Fruit fly (Drosophila melanogaster) whole organism, embryonic: ENCODE data around the gene Zaf1.

Experiments used
- Antp ChIP-seq: fragments of 200-800 bp; sonication (Bioruptor generic); optimal IDR thresholded peaks from 3 replicates; lab custom pipeline; 2016; ENCODE audit warnings: missing biosample characterization, missing genetic modification characterization
- CG10147 ChIP-seq: fragments of 200-800 bp; sonication (Bioruptor generic); optimal IDR thresholded peaks from 2 replicates; lab custom pipeline; 2019; ENCODE audit warnings: missing biosample characterization, mild to moderate bottlenecking, missing genetic modification characterization, moderate library complexity
- CG10274 ChIP-seq: fragments of 200-800 bp; sonication (Bioruptor generic); optimal IDR thresholded peaks from 3 replicates; lab custom pipeline; 2017; ENCODE audit warnings: missing biosample characterization, mild to moderate bottlenecking, missing genetic modification characterization
- CG11398 ChIP-seq: fragments of 200-800 bp; sonication (Bioruptor generic); optimal IDR thresholded peaks from 2 replicates; lab custom pipeline; 2016; ENCODE audit warnings: missing biosample characterization, missing genetic modification characterization
- CG12942 ChIP-seq: fragments of 200-800 bp; sonication (Bioruptor generic); optimal IDR thresholded peaks from 3 replicates; lab custom pipeline; 2016; ENCODE audit warnings: missing biosample characterization, missing genetic modification characterization
- CG13775 ChIP-seq: fragments of 200-800 bp; sonication (Bioruptor generic); optimal IDR thresholded peaks from 3 replicates; lab custom pipeline; 2017; ENCODE audit warnings: missing biosample characterization, mild to moderate bottlenecking, missing genetic modification characterization
- CG14050 ChIP-seq: fragments of 200-800 bp; sonication (Bioruptor generic); IDR thresholded peaks from 3 replicates; pipeline ENCODE4 v1.3.6; 2022; ENCODE audit warnings: missing biosample characterization, missing genetic modification characterization
- CG14667 ChIP-seq: fragments of 200-800 bp; sonication (Bioruptor generic); IDR thresholded peaks from 2 replicates; pipeline ENCODE4 v1.3.6; 2022; ENCODE audit warnings: missing biosample characterization, missing genetic modification characterization
- CG1792 ChIP-seq: fragments of 200-800 bp; sonication (Bioruptor generic); optimal IDR thresholded peaks from 2 replicates; lab custom pipeline; 2016; ENCODE audit warnings: missing biosample characterization, missing genetic modification characterization
- CG1832 ChIP-seq: fragments of 200-800 bp; sonication (Bioruptor generic); optimal IDR thresholded peaks from 2 replicates; lab custom pipeline; 2017; ENCODE audit warnings: missing biosample characterization, mild to moderate bottlenecking, missing genetic modification characterization, inconsistent platforms
- CG18764 ChIP-seq: fragments of 200-800 bp; sonication (Bioruptor generic); optimal IDR thresholded peaks from 3 replicates; lab custom pipeline; 2016; ENCODE audit warnings: missing biosample characterization, missing genetic modification characterization
- CG2129 ChIP-seq: fragments of 200-800 bp; sonication (Bioruptor generic); IDR thresholded peaks from 2 replicates; pipeline ENCODE4 v1.3.6; 2022; ENCODE audit warnings: missing biosample characterization, missing genetic modification characterization; ENCODE audit not compliant: partially characterized antibody
- CG2678 ChIP-seq: fragments of 200-800 bp; sonication (Bioruptor generic); optimal IDR thresholded peaks from 3 replicates; lab custom pipeline; 2019; ENCODE audit warnings: missing biosample characterization, mild to moderate bottlenecking, missing genetic modification characterization, moderate library complexity
- CG30020 ChIP-seq: fragments of 200-800 bp; optimal IDR thresholded peaks from 2 replicates; lab custom pipeline; 2019; ENCODE audit warnings: missing biosample characterization, mild to moderate bottlenecking, missing genetic modification characterization, moderate library complexity
- CG3163 ChIP-seq: fragments of 200-800 bp; sonication (Bioruptor generic); optimal IDR thresholded peaks from 3 replicates; lab custom pipeline; 2016; ENCODE audit warnings: missing biosample characterization, missing genetic modification characterization
- CG42726 ChIP-seq: fragments of 200-800 bp; sonication (Bioruptor generic); IDR thresholded peaks from 2 replicates; pipeline ENCODE4 v1.3.6; 2022; ENCODE audit warnings: missing biosample characterization, missing genetic modification characterization; ENCODE audit not compliant: partially characterized antibody
- CG6175 ChIP-seq: fragments of 200-800 bp; sonication (Bioruptor generic); IDR thresholded peaks from 3 replicates; pipeline ENCODE4 v1.3.6; 2022; ENCODE audit warnings: missing biosample characterization, missing genetic modification characterization
- CG7786 ChIP-seq: fragments of 200-800 bp; sonication (Bioruptor generic); optimal IDR thresholded peaks from 2 replicates; lab custom pipeline; 2016; ENCODE audit warnings: missing biosample characterization, missing genetic modification characterization
- CG8290 ChIP-seq, 3 experiments: fragments of 200-800 bp; sonication (Bioruptor generic); optimal IDR thresholded peaks; 2 replicates each; lab custom pipeline; 2016 to 2019; ENCODE audit warnings: missing biosample characterization in 3 of 3, missing genetic modification characterization in 3 of 3, mild to moderate bottlenecking in 2 of 3, moderate library complexity in 1 of 3
- CG9932 ChIP-seq: fragments of 200-800 bp; sonication (Bioruptor generic); IDR thresholded peaks from 2 replicates; pipeline ENCODE4 v1.3.6; 2022; ENCODE audit warnings: missing biosample characterization, missing genetic modification characterization
- CHES-1-like ChIP-seq: fragments of 200-800 bp; sonication (Bioruptor generic); optimal IDR thresholded peaks from 2 replicates; lab custom pipeline; 2016; ENCODE audit warnings: missing biosample characterization, missing genetic modification characterization
- CoRest ChIP-seq: fragments of 200-800 bp; sonication (Bioruptor generic); optimal IDR thresholded peaks from 3 replicates; lab custom pipeline; 2018; ENCODE audit warnings: missing biosample characterization, mild to moderate bottlenecking, missing genetic modification characterization, moderate library complexity
- D19B ChIP-seq: fragments of 200-800 bp; sonication (Bioruptor generic); optimal IDR thresholded peaks from 2 replicates; lab custom pipeline; 2017; ENCODE audit warnings: missing biosample characterization, mild to moderate bottlenecking, missing genetic modification characterization
- Dll ChIP-seq: fragments of 200-800 bp; sonication (Bioruptor generic); IDR thresholded peaks from 4 replicates; pipeline ENCODE4 v1.3.6; 2022; ENCODE audit warnings: missing biosample characterization, missing genetic modification characterization; ENCODE audit not compliant: partially characterized antibody
- Eip74EF ChIP-seq, 2 experiments: fragments of 200-800 bp in 1 of 2; fragments of >200 bp in 1 of 2; sonication (Bioruptor generic) in 1 of 2; optimal IDR thresholded peaks; 2 replicates each; lab custom pipeline; 2017 to 2019; ENCODE audit warnings: missing biosample characterization in 2 of 2, missing genetic modification characterization in 2 of 2, mild to moderate bottlenecking in 1 of 2, moderate library complexity in 1 of 2
- Elba2 ChIP-seq: fragments of 200-800 bp; sonication (Bioruptor generic); optimal IDR thresholded peaks from 3 replicates; lab custom pipeline; 2016; ENCODE audit warnings: missing biosample characterization, missing genetic modification characterization
- HLH4C ChIP-seq: fragments of 200-800 bp; sonication (Bioruptor generic); IDR thresholded peaks from 3 replicates; pipeline ENCODE4 v1.3.6; 2022; ENCODE audit warnings: missing biosample characterization, missing genetic modification characterization; ENCODE audit not compliant: partially characterized antibody
- Hmr ChIP-seq: fragments of 200-800 bp; sonication (Bioruptor generic); optimal IDR thresholded peaks from 3 replicates; lab custom pipeline; 2017; ENCODE audit warnings: mild to moderate bottlenecking, missing biosample characterization, missing genetic modification reagents, missing genetic modification characterization
- Lhr ChIP-seq: fragments of 200-800 bp; sonication (Bioruptor generic); optimal IDR thresholded peaks from 3 replicates; lab custom pipeline; 2017; ENCODE audit warnings: mild to moderate bottlenecking, missing biosample characterization, missing genetic modification reagents, missing genetic modification characterization
- MBD-R2 ChIP-seq: fragments of 200-800 bp; sonication (Bioruptor generic); IDR thresholded peaks from 2 replicates; pipeline ENCODE4 v1.3.6; 2022; ENCODE audit warnings: missing biosample characterization, missing genetic modification characterization
- Nf-YC ChIP-seq: fragments of 200-800 bp; optimal IDR thresholded peaks from 3 replicates; lab custom pipeline; 2019; ENCODE audit warnings: missing biosample characterization, mild to moderate bottlenecking, missing genetic modification characterization, moderate library complexity
- Oaz ChIP-seq: fragments of 200-800 bp; sonication (Bioruptor generic); IDR thresholded peaks from 2 replicates; pipeline ENCODE4 v1.3.6; 2022; ENCODE audit warnings: missing biosample characterization, missing genetic modification characterization
- Ravus ChIP-seq: fragments of 200-800 bp; sonication (Bioruptor generic); IDR thresholded peaks from 2 replicates; pipeline ENCODE4 v1.3.6; 2022; ENCODE audit warnings: missing biosample characterization, missing genetic modification characterization
- Sry-β ChIP-seq: fragments of 200-800 bp; sonication (Bioruptor generic); optimal IDR thresholded peaks from 2 replicates; lab custom pipeline; 2018; ENCODE audit warnings: missing biosample characterization, mild to moderate bottlenecking, missing genetic modification characterization, moderate library complexity
- Ssrp ChIP-seq: fragments of 200-800 bp; sonication (Bioruptor generic); optimal IDR thresholded peaks from 2 replicates; lab custom pipeline; 2018; ENCODE audit warnings: missing biosample characterization, mild to moderate bottlenecking, missing genetic modification characterization, moderate library complexity
- Taf1 ChIP-seq: fragments of 200-800 bp; sonication (Bioruptor generic); IDR thresholded peaks from 2 replicates; pipeline ENCODE4 v1.3.6; 2022; ENCODE audit warnings: missing biosample characterization, missing genetic modification characterization
- amos ChIP-seq: fragments of 200-800 bp; sonication (Bioruptor generic); IDR thresholded peaks from 2 replicates; pipeline ENCODE4 v1.3.6; 2022; ENCODE audit warnings: missing biosample characterization, missing genetic modification characterization; ENCODE audit not compliant: partially characterized antibody
- br ChIP-seq: fragments of >200 bp; optimal IDR thresholded peaks from 2 replicates; lab custom pipeline; 2017
- crol ChIP-seq: fragments of 200-800 bp; sonication (Bioruptor generic); IDR thresholded peaks from 2 replicates; pipeline ENCODE4 v1.3.6; 2022; ENCODE audit warnings: missing biosample characterization, missing genetic modification characterization
- danr ChIP-seq: fragments of 200-800 bp; sonication (Bioruptor generic); IDR thresholded peaks from 2 replicates; pipeline ENCODE4 v1.3.6; 2022; ENCODE audit warnings: missing biosample characterization, missing genetic modification characterization
- h ChIP-seq: fragments of >200 bp; optimal IDR thresholded peaks from 2 replicates; lab custom pipeline; 2017
- ken ChIP-seq: fragments of 200-800 bp; sonication (Bioruptor generic); IDR thresholded peaks from 3 replicates; pipeline ENCODE4 v1.3.6; 2022; ENCODE audit warnings: missing biosample characterization, missing genetic modification characterization
- lola ChIP-seq, 3 experiments: fragments of >200 bp in 2 of 3; fragments of 200-800 bp in 1 of 3; sonication (Bioruptor generic) in 1 of 3; optimal IDR thresholded peaks; 2 replicates each; lab custom pipeline; 2017 to 2019; ENCODE audit warnings: missing biosample characterization in 3 of 3, missing genetic modification characterization in 3 of 3, mild to moderate bottlenecking in 1 of 3, moderate library complexity in 1 of 3
- onecut ChIP-seq: fragments of 200-800 bp; sonication (Bioruptor generic); IDR thresholded peaks from 2 replicates; pipeline ENCODE4 v1.3.6; 2022; ENCODE audit warnings: missing biosample characterization, missing genetic modification characterization
- peb ChIP-seq: fragments of 200-800 bp; sonication (Bioruptor generic); IDR thresholded peaks from 2 replicates; pipeline ENCODE4 v1.3.6; 2022; ENCODE audit warnings: missing biosample characterization, missing genetic modification characterization
- pfk ChIP-seq: fragments of 200-800 bp; sonication (Bioruptor generic); optimal IDR thresholded peaks from 2 replicates; lab custom pipeline; 2018; ENCODE audit warnings: missing biosample characterization, mild to moderate bottlenecking, missing genetic modification characterization, moderate library complexity
- seq ChIP-seq: fragments of 200-800 bp; sonication (Bioruptor generic); IDR thresholded peaks from 2 replicates; pipeline ENCODE4 v1.3.6; 2022; ENCODE audit warnings: missing biosample characterization, missing genetic modification characterization
- sna ChIP-seq: fragments of 200-800 bp; sonication (Bioruptor generic); IDR thresholded peaks from 2 replicates; pipeline ENCODE4 v1.3.6; 2022; ENCODE audit warnings: missing biosample characterization, missing genetic modification characterization; ENCODE audit not compliant: partially characterized antibody
- sr ChIP-seq: fragments of 200-800 bp; sonication (Bioruptor generic); IDR thresholded peaks from 3 replicates; pipeline ENCODE4 v1.3.6; 2022; ENCODE audit warnings: missing biosample characterization, missing genetic modification characterization
- wek ChIP-seq: fragments of 200-800 bp; sonication (Bioruptor generic); optimal IDR thresholded peaks from 3 replicates; lab custom pipeline; 2018; ENCODE audit warnings: missing biosample characterization, mild to moderate bottlenecking, missing genetic modification characterization, moderate library complexity

Gene Zaf1

DNA sequence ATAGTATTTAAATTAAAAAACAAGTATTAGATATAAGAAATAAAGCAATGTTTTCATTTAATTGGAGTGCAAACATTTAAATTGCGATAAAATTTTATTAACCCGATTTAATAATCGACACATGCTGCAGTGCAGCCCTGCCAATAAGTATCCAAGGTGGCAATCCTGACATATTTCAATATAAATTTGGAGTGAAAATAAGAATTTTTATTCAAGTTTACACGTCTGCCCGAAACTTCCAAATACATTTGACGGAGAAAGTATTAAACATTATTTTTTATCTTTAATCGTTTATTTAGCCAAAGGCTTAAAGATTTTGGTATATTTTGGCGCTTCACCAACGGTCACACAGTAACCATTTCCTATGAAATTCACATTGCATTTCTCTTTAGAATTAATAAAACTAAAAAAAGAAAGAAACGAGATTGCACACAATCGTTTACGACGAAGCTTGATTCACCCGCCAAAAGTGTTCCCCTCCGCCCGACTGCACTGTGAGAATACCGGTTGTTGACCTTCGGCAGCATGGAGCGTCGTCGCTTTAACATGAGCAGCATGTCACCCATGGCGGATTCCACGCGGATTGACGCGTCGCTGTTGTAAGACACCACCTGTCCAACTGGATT lies 3.1 kb upstream of the Zaf1 start, which contains the start of gene CG14712 (continued):
- TF ChIP-seq CG6175 (GFP tag; lab: Robert Waterston, UW) (no peak), CG13775 (peak; percentile 11), br (lab: Kevin White, UChicago) (no peak), Hmr (GFP tag; lab: Kevin White, UChicago) (no peak), Lhr (GFP tag; lab: Kevin White, UChicago) (peak; percentile 56), Taf1 (GFP tag; lab: Robert Waterston, UW) (no peak), HLH4C (GFP tag; lab: Robert Waterston, UW) (peak; percentile 80), CG14667 (GFP tag; lab: Robert Waterston, UW) (no peak), D19B (GFP tag; lab: Kevin White, UChicago) (no peak), danr (GFP tag; lab: Robert Waterston, UW) (no peak), CG10274 (GFP tag; lab: Kevin White, UChicago) (no peak), CHES-1-like (no peak), amos (GFP tag; lab: Robert Waterston, UW) (peak; percentile 56; the same call in 1 of the 2 replicates), Eip74EF (GFP tag; optimal IDR thresholded peaks at IDR 0.05; lab: Kevin White, UChicago) (no peak), sr (GFP tag; lab: Robert Waterston, UW) (no peak), seq (no peak), onecut (no peak), Ravus (GFP tag; lab: Robert Waterston, UW) (no peak), CG42726 (no peak), CG30020 (tag; lab: Kevin White, UChicago) (no peak), Antp (GFP tag; lab: Kevin White, UChicago) (no peak), CG1832 (GFP tag; lab: Kevin White, UChicago) (no peak), ken (no peak), CG2678 (tag; lab: Kevin White, UChicago) (no peak), CG11398 (GFP tag; lab: Kevin White, UChicago) (no peak), Dll (peak; percentile 73), Nf-YC (tag; lab: Kevin White, UChicago) (peak; percentile 43), CG18764 (peak; percentile 36), CoRest (no peak), pfk (no peak), CG1792 (no peak), CG2129 (GFP tag; lab: Robert Waterston, UW) (no peak), CG9932 (no peak; the same call in 1 of the 2 replicates), h (no peak), lola (GFP tag; optimal IDR thresholded peaks at IDR 0.05; lab: Kevin White, UChicago) (peak in 1 of 3 experiments; percentile 15), MBD-R2 (GFP tag; lab: Robert Waterston, UW) (peak; percentile 68), peb (no peak), wek (no peak), Ssrp (tag; lab: Kevin White, UChicago) (no peak), CG14050 (GFP tag; lab: Robert Waterston, UW) (no peak), CG10147 (GFP tag; lab: Kevin White, UChicago) (peak; percentile 33), Sry-β (GFP tag; lab: Kevin White, UChicago) (no peak), CG3163 (no peak), CG12942 (GFP tag; lab: Kevin White, UChicago) (no peak), sna (GFP tag; lab: Robert Waterston, UW) (peak; percentile 67), crol (GFP tag; lab: Robert Waterston, UW) (no peak), CG7786 (no peak), CG8290 (GFP tag; optimal IDR thresholded peaks at IDR 0.05; lab: Kevin White, UChicago) (no peak), CG8290 (tag; optimal IDR thresholded peaks at IDR 0.05; lab: Kevin White, UChicago) (no peak), Elba2 (no peak), Oaz (no peak)
